Fruit fly (Drosophila melanogaster) whole organism, adult: ENCODE measurements around the gene CG13083.

Experiments
- CG11617 ChIP-seq: fragments of 200-800 bp; sonication (Bioruptor generic); optimal IDR thresholded peaks from 2 replicates; lab custom pipeline; 2017; ENCODE audit warnings: mild to moderate bottlenecking, missing biosample characterization, missing genetic modification reagents, missing genetic modification characterization
- CG12768 ChIP-seq: fragments of 200-800 bp; sonication (Bioruptor generic); optimal IDR thresholded peaks from 2 replicates; lab custom pipeline; 2017; ENCODE audit warnings: missing biosample characterization, missing genetic modification characterization, mild to moderate bottlenecking, moderate library complexity, missing genetic modification reagents
- CG14711 ChIP-seq: fragments of 200-800 bp; sonication (Bioruptor generic); optimal IDR thresholded peaks from 2 replicates; lab custom pipeline; 2018; ENCODE audit warnings: missing biosample characterization, mild to moderate bottlenecking, missing genetic modification characterization, moderate library complexity
- CG1620 ChIP-seq: fragments of 200-800 bp; sonication (Bioruptor generic); optimal IDR thresholded peaks from 2 replicates; lab custom pipeline; 2016; ENCODE audit warnings: missing biosample characterization, missing genetic modification characterization
- CG33017 ChIP-seq: fragments of 200-800 bp; sonication (Bioruptor generic); optimal IDR thresholded peaks from 2 replicates; lab custom pipeline; 2018; ENCODE audit warnings: missing biosample characterization, mild to moderate bottlenecking, missing genetic modification characterization, moderate library complexity
- CG5204 ChIP-seq: fragments of 200-800 bp; sonication (Bioruptor generic); optimal IDR thresholded peaks from 2 replicates; lab custom pipeline; 2016; ENCODE audit warnings: missing biosample characterization, missing genetic modification characterization
- CG7045 ChIP-seq: fragments of 200-800 bp; sonication (Bioruptor generic); optimal IDR thresholded peaks from 2 replicates; lab custom pipeline; 2017; ENCODE audit warnings: missing biosample characterization, mild to moderate bottlenecking, missing genetic modification characterization
- CG7101 ChIP-seq: fragments of 200-800 bp; sonication (Bioruptor generic); optimal IDR thresholded peaks from 2 replicates; lab custom pipeline; 2018; ENCODE audit warnings: missing biosample characterization, mild to moderate bottlenecking, missing genetic modification characterization, moderate library complexity
- Clk ChIP-seq: fragments of 200-800 bp; sonication (Bioruptor generic); optimal IDR thresholded peaks from 2 replicates; lab custom pipeline; 2017; ENCODE audit warnings: missing biosample characterization, missing genetic modification characterization
- Crg-1 ChIP-seq: fragments of 200-800 bp; sonication (Bioruptor generic); optimal IDR thresholded peaks from 2 replicates; lab custom pipeline; 2016; ENCODE audit warnings: missing biosample characterization, missing genetic modification characterization
- Hr96 ChIP-seq: fragments of 200-800 bp; sonication (Bioruptor generic); optimal IDR thresholded peaks from 2 replicates; lab custom pipeline; 2016; ENCODE audit warnings: missing biosample characterization, missing genetic modification characterization
- Mnt ChIP-seq: fragments of 200-800 bp; sonication (Bioruptor generic); optimal IDR thresholded peaks from 2 replicates; lab custom pipeline; 2016; ENCODE audit warnings: missing biosample characterization, mild to moderate bottlenecking, missing genetic modification characterization
- bab1 ChIP-seq: fragments of 200-800 bp; sonication (Bioruptor generic); optimal IDR thresholded peaks from 3 replicates; lab custom pipeline; 2019; ENCODE audit warnings: missing biosample characterization, mild to moderate bottlenecking, missing genetic modification characterization, moderate library complexity
- cic ChIP-seq: fragments of 200-800 bp; sonication (Bioruptor generic); optimal IDR thresholded peaks from 2 replicates; lab custom pipeline; 2017; ENCODE audit warnings: missing biosample characterization, mild to moderate bottlenecking, missing genetic modification characterization, moderate library complexity
- cnc ChIP-seq, 2 experiments: fragments of >200 bp; optimal IDR thresholded peaks; 2 replicates each; lab custom pipeline; 2017
- kay ChIP-seq: fragments of 200-800 bp; sonication (Bioruptor generic); peaks from one replicate; lab custom pipeline; 2016; ENCODE audit warnings: missing biosample characterization, missing genetic modification characterization, borderline replicate concordance
- ovo ChIP-seq: fragments of 200-800 bp; sonication (Bioruptor generic); optimal IDR thresholded peaks from 2 replicates; lab custom pipeline; 2016; ENCODE audit warnings: missing biosample characterization, missing genetic modification characterization
- pad ChIP-seq: fragments of 200-800 bp; sonication (Bioruptor generic); optimal IDR thresholded peaks from 3 replicates; lab custom pipeline; 2017; ENCODE audit warnings: missing biosample characterization, missing genetic modification characterization, mild to moderate bottlenecking, moderate library complexity, missing genetic modification reagents
- tj ChIP-seq: fragments of 200-800 bp; sonication (Bioruptor generic); optimal IDR thresholded peaks from 3 replicates; lab custom pipeline; 2017; ENCODE audit warnings: missing biosample characterization, mild to moderate bottlenecking, missing genetic modification characterization, moderate library complexity
- toe ChIP-seq: fragments of 200-800 bp; sonication (Bioruptor generic); optimal IDR thresholded peaks from 2 replicates; lab custom pipeline; 2016; ENCODE audit warnings: missing biosample characterization, missing genetic modification characterization

The CG13083 gene

DNA sequence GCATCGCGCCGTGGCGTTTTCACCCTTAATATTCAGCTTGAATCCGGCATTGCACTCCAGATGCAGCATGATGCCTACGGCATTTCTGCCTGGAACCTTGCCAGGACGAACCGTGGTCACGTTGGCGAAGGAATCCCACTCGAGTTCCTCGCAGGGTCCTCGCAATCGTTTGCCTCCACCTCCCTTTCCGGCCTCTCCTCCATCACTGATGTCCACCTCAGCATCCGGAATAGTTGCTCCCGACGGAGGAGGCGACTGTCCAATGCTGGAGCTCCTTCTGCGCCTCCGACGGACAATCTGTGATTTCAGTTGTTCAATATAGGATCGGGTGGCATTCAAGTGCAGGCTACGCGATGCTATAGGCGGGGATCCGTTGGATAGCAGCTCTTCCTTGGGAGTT is 24.9 kb downstream of the CG13083 start:
- no peak for TF ChIP-seq CG1620
- TF ChIP-seq CG5204 (GFP tag; lab: Kevin White, UChicago) = no peak
- no peak for TF ChIP-seq kay (GFP tag; lab: Kevin White, UChicago)
- TF ChIP-seq CG33017 (tag; lab: Kevin White, UChicago) = no peak
- no peak for TF ChIP-seq cic (GFP tag; lab: Kevin White, UChicago)
- no peak for TF ChIP-seq pad
- no peak for TF ChIP-seq Mnt (GFP tag; lab: Kevin White, UChicago)
- no peak for TF ChIP-seq CG14711 (tag; lab: Kevin White, UChicago)
- TF ChIP-seq CG7045 = no peak
- TF ChIP-seq CG7101 (tag; lab: Kevin White, UChicago) = no peak
- TF ChIP-seq Crg-1 (GFP tag; lab: Kevin White, UChicago) = no peak
- TF ChIP-seq Hr96 (GFP tag; lab: Kevin White, UChicago) = no peak
- no peak for TF ChIP-seq toe
- TF ChIP-seq tj (GFP tag; lab: Kevin White, UChicago) = no peak
- no peak for TF ChIP-seq cnc (optimal IDR thresholded peaks at IDR 0.05; lab: Kevin White, UChicago)
- no peak for TF ChIP-seq Clk (GFP tag; lab: Kevin White, UChicago)

dm6 chr2L:19516062-19516461 is 28.8 kb downstream of the CG13083 start:
- no peak for TF ChIP-seq cnc (optimal IDR thresholded peaks at IDR 0.05; lab: Kevin White, UChicago)

dm6 chr2L:19517154-19517814 is 30.0 kb downstream of the CG13083 start, which contains the start of gene Hasp:
Gene Hasp, minus strand, starts transcription at chr2L:19517204.
- TF ChIP-seq Mnt (GFP tag; lab: Kevin White, UChicago) = no peak
- peak; percentile 25 for TF ChIP-seq CG7045
- TF ChIP-seq CG14711 (tag; lab: Kevin White, UChicago) = peak; percentile 8
- peak; percentile 25 for TF ChIP-seq CG5204 (GFP tag; lab: Kevin White, UChicago)

DNA sequence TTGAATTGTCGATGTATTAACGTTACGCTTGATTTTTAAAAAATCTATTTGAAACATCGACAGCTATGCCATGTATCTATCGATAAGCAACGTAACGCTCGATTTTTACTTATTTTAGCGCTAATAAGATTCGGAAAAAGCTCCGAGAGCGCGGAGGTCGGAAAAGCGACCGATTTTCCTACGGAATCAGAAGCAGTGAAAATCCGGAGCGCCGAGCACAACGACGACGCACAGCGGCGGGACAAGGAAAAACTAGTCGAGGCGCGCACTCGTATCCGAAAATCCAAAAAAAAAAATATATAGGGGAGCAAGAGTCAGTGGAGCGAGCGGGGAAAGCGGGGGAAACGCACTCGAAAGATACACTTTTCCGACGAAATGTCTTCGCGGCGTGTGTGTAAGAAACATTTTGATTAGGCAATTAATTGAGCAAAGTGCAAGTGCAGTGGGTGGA is 31.4 kb downstream of the CG13083 start, which contains the start of gene CG10132:
Gene CG10132, plus strand, starts transcription at position 189 of the 451 bp plus-strand sequence.
- TF ChIP-seq pad (no peak), CG14711 (tag; lab: Kevin White, UChicago) (no peak), CG11617 (GFP tag; lab: Kevin White, UChicago) (no peak), toe (no peak), ovo (GFP tag; lab: Kevin White, UChicago) (no peak), Clk (GFP tag; lab: Kevin White, UChicago) (no peak), CG7045 (no peak), cic (GFP tag; lab: Kevin White, UChicago) (no peak), Mnt (GFP tag; lab: Kevin White, UChicago) (no peak), CG12768 (no peak), CG33017 (tag; lab: Kevin White, UChicago) (no peak), CG7101 (tag; lab: Kevin White, UChicago) (no peak), Hr96 (GFP tag; lab: Kevin White, UChicago) (no peak), Crg-1 (GFP tag; lab: Kevin White, UChicago) (no peak), CG5204 (GFP tag; lab: Kevin White, UChicago) (no peak)

DNA sequence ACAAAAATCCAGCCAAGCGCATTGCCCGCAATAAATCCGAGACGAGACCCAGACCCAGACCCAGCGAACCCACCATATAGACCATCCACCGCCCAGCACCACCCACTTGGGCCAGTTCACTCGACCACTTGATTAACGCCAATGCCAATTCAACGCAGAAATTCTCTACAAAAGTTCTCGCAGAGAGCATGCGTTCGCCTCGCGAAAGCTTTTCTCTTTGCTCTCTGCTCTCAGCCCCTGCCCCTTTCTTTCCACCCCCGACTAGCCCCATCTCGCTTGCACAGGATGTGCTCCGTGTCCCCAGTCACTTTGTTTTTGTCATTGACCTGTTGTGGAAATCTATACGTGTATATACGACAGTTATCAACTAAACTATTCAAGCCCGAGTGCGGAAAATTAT is 32.3 kb downstream of the CG13083 start:
- TF ChIP-seq Mnt (GFP tag; lab: Kevin White, UChicago) (no peak), CG12768 (peak; percentile 4)

DNA sequence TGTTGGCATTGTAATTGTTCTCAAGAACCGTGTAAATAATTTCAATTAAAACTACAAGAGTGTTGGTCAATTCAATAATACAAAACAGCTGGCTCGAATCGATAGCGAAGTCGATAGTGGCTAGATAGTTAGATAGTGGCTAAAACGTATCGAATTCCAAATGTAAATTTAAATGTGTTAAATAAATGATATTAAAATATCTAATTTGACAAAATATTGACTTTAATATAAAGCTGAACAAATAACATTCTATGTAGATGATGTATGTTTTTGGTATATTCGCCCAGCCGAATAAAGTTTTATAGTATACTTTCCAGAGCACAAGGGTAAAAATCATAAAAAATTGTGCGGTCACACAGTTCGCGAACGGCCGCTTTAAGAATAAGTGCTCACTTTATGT is 39.0 kb downstream of the CG13083 start, which contains the start of the genes Dpm1 and CG10137:
Gene Dpm1, minus strand, starts transcription at position 53 of the 400 bp plus-strand sequence.
Gene CG10137, plus strand, starts transcription at position 371 of the 400 bp plus-strand sequence.
- TF ChIP-seq CG1620 (peak; percentile 30), bab1 (peak; percentile 60), pad (peak; percentile 19), ovo (GFP tag; lab: Kevin White, UChicago) (no peak), Mnt (GFP tag; lab: Kevin White, UChicago) (peak; percentile 12), CG7101 (tag; lab: Kevin White, UChicago) (peak; percentile 26), CG33017 (tag; lab: Kevin White, UChicago) (no peak)

dm6 chr2L:19526844-19527243 is 39.6 kb downstream of the CG13083 start:
- TF ChIP-seq Hr96 (GFP tag; lab: Kevin White, UChicago) (no peak), Crg-1 (GFP tag; lab: Kevin White, UChicago) (no peak), cnc (optimal IDR thresholded peaks at IDR 0.05; lab: Kevin White, UChicago) (no peak), cic (GFP tag; lab: Kevin White, UChicago) (no peak), CG12768 (no peak), pad (no peak), CG33017 (tag; lab: Kevin White, UChicago) (no peak), CG7045 (no peak), bab1 (no peak), tj (GFP tag; lab: Kevin White, UChicago) (no peak), CG11617 (GFP tag; lab: Kevin White, UChicago) (no peak), CG7101 (tag; lab: Kevin White, UChicago) (no peak)
